Fruit fly (Drosophila melanogaster): Measurements from ENCODE around the gene CG12991.

Gene CG12991

dm6 chrX:17578869-17579781 is 536 bp upstream of the CG12991 start, which contains the start of gene Ankle2:
Ankle2 (minus strand) TSS chrX:17579229.
- TF ChIP-seq Tbp (GFP tag; optimal IDR thresholded peaks at IDR 0.05) (no peak), MTF-1 (GFP tag; optimal IDR thresholded peaks at IDR 0.05; ENCODE audit: borderline replicate concordance) (no peak), unpg (GFP tag; optimal IDR thresholded peaks at IDR 0.05) (no peak), CG9876 (GFP tag; optimal IDR thresholded peaks at IDR 0.05) (no peak), bcd (GFP tag; optimal IDR thresholded peaks at IDR 0.05) (no peak), Dfd (GFP tag; optimal IDR thresholded peaks at IDR 0.05) (no peak), dm (GFP tag; optimal IDR thresholded peaks at IDR 0.05) (no peak), tna (GFP tag; IDR thresholded peaks at IDR 0.05; ENCODE audit: partially characterized antibody) (no peak), CG13287 (GFP tag; IDR thresholded peaks at IDR 0.05; ENCODE audit: partially characterized antibody) (peak; percentile 76), hb (GFP tag; IDR thresholded peaks at IDR 0.05; ENCODE audit: partially characterized antibody) (peak; percentile 49; the same call in 1 of the 3 replicates), CG3407 (GFP tag; optimal IDR thresholded peaks at IDR 0.05) (no peak), eyg (GFP tag; optimal IDR thresholded peaks at IDR 0.05) (no peak), schlank (tag; optimal IDR thresholded peaks at IDR 0.05) (no peak), sob (GFP tag; IDR thresholded peaks at IDR 0.05) (0 out of 2 replicates have a peak, but pooled peaks have one; percentile 12), CG17361 (GFP tag; IDR thresholded peaks at IDR 0.05) (0 out of 3 replicates have a peak, but pooled peaks have one; percentile 31), knrl (GFP tag; IDR thresholded peaks at IDR 0.05; ENCODE audit: partially characterized antibody) (peak; percentile 68; the same call in 2 of the 3 replicates), mld (GFP tag; IDR thresholded peaks at IDR 0.05; ENCODE audit: partially characterized antibody) (no peak), Abd-B (GFP tag; optimal IDR thresholded peaks at IDR 0.05) (peak; percentile 25), Aef1 (GFP tag; IDR thresholded peaks at IDR 0.05) (no peak), MESR4 (GFP tag; optimal IDR thresholded peaks at IDR 0.05) (peak; percentile 61), pros (GFP tag; optimal IDR thresholded peaks at IDR 0.05) (no peak), CG2875 (GFP tag; optimal IDR thresholded peaks at IDR 0.05) (no peak), CG16813 (GFP tag; IDR thresholded peaks at IDR 0.05; ENCODE audit: partially characterized antibody) (peak; percentile 66), zfh1 (GFP tag; IDR thresholded peaks at IDR 0.05) (no peak), ranshi (GFP tag; IDR thresholded peaks at IDR 0.05) (no peak), Oaz (GFP tag; IDR thresholded peaks at IDR 0.05) (no peak), cas (GFP tag; IDR thresholded peaks at IDR 0.05) (no peak), BEAF-32 (GFP tag; optimal IDR thresholded peaks at IDR 0.05) (peak; percentile 75), CG31388 (GFP tag; optimal IDR thresholded peaks at IDR 0.05) (no peak), Gug (GFP tag; IDR thresholded peaks at IDR 0.05) (no peak), NK7.1 (GFP tag; optimal IDR thresholded peaks at IDR 0.05) (no peak), org-1 (GFP tag; optimal IDR thresholded peaks at IDR 0.05) (no peak), Ravus (GFP tag; IDR thresholded peaks at IDR 0.05) (no peak), CG32532 (GFP tag; IDR thresholded peaks at IDR 0.05) (no peak), CG4328 (GFP tag; optimal IDR thresholded peaks at IDR 0.05) (no peak), Xbp1 (GFP tag; optimal IDR thresholded peaks at IDR 0.05) (no peak), row (GFP tag; IDR thresholded peaks at IDR 0.05) (peak; percentile 23; the same call in 1 of the 3 replicates), CG3163 (GFP tag; optimal IDR thresholded peaks at IDR 0.05) (no peak), CG14441 (GFP tag; IDR thresholded peaks at IDR 0.05) (no peak), CG1603 (tag; optimal IDR thresholded peaks at IDR 0.05) (no peak), CG14860 (GFP tag; IDR thresholded peaks at IDR 0.05; ENCODE audit: partially characterized antibody) (peak; percentile 23; the same call in 1 of the 3 replicates), trem (tag; optimal IDR thresholded peaks at IDR 0.05) (peak; percentile 34), CG34224 (GFP tag; IDR thresholded peaks at IDR 0.05; ENCODE audit: partially characterized antibody) (peak; percentile 53; the same call in 2 of the 3 replicates), Eip74EF (GFP tag; optimal IDR thresholded peaks at IDR 0.05) (no peak), corto (GFP tag; optimal IDR thresholded peaks at IDR 0.05) (no peak), CG17186 (GFP tag; optimal IDR thresholded peaks at IDR 0.05) (no peak), Dip2 (GFP tag; IDR thresholded peaks at IDR 0.05) (no peak)

All from whole organism, embryonic.